Worm (Caenorhabditis elegans) whole organism, L2 larva: ENCODE data around the gene atg-13.

Experiments
- fos-1 ChIP-seq: fragments of 150-350 bp; optimal IDR thresholded peaks from 2 replicates; lab custom pipeline; 2014; ENCODE audit warnings: missing biosample characterization, missing genetic modification characterization
- unc-39 ChIP-seq: fragments of 150-350 bp; optimal IDR thresholded peaks from 2 replicates; lab custom pipeline; 2014; ENCODE audit warnings: missing biosample characterization, missing genetic modification characterization
- unc-62 ChIP-seq: fragments of 150-350 bp; optimal IDR thresholded peaks from 2 replicates; lab custom pipeline; 2014; ENCODE audit warnings: missing biosample characterization, missing genetic modification reagents, missing genetic modification characterization

DNA sequence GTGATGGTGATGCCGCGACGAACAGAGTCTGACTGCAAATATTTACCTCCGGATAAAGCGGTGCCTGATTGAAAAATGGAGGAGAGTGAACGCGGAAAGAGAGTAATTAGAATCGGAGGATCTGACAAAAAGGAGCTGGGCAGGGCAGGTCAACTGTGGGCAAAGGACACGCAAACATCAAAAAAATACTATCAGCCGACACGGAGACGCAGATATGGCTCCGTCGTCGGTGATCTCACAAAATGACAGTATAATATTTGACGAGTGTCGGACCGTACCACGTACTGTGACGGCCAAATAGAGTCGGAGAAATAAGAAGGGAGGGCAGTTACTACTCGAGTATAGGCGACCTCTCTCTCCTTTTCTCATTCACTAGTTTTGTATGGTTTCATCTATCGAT is 25.5 kb downstream of the atg-13 start:
- no peak for TF ChIP-seq unc-39 (tag; lab: Kevin White, UChicago)
- no peak for TF ChIP-seq unc-62 (GFP tag; lab: Kevin White, UChicago)
- no peak for TF ChIP-seq fos-1 (tag; lab: Kevin White, UChicago)
